Worm (Caenorhabditis elegans): ENCODE results near the gene nhr-34.

ce11 chrIV:9723185-9723584, 47.7 kb upstream of the nhr-34 start:
- no peak for TF ChIP-seq him-1 (tag; optimal IDR thresholded peaks at IDR 0.05)
- no peak for TF ChIP-seq snpc-1.3 (tag; optimal IDR thresholded peaks at IDR 0.05; ENCODE audit: insufficient read depth)
- no peak for TF ChIP-seq nhr-80 (tag; optimal IDR thresholded peaks at IDR 0.05)
- TF ChIP-seq ama-1 (optimal IDR thresholded peaks at IDR 0.05): no peak
- TF ChIP-seq ama-1 (GFP tag; optimal IDR thresholded peaks at IDR 0.05): no peak
- no peak for TF ChIP-seq nfya-1 (tag; optimal IDR thresholded peaks at IDR 0.05; ENCODE audit: borderline replicate concordance, insufficient read depth)
- TF ChIP-seq egrh-3 (GFP tag; IDR thresholded peaks at IDR 0.05): no peak
- no peak for TF ChIP-seq lin-54 (GFP tag; optimal IDR thresholded peaks at IDR 0.05)
- TF ChIP-seq snpc-1.1 (tag; optimal IDR thresholded peaks at IDR 0.05; ENCODE audit: insufficient read depth): no peak
- no peak for TF ChIP-seq lin-40 (tag; optimal IDR thresholded peaks at IDR 0.05)
- no peak for TF ChIP-seq sdz-38 (tag; optimal IDR thresholded peaks at IDR 0.05)
- no peak for TF ChIP-seq athp-1 (tag; optimal IDR thresholded peaks at IDR 0.05)
- TF ChIP-seq F55B11.4 (tag; optimal IDR thresholded peaks at IDR 0.05; ENCODE audit: borderline replicate concordance, insufficient read depth): no peak

All from whole organism, young adult.